Fruit fly (Drosophila melanogaster) whole organism, prepupa: Measurements from ENCODE around the gene Eig71Ed.

Source experiments
- CG11902 ChIP-seq: fragments of 200-800 bp; sonication (Bioruptor generic); optimal IDR thresholded peaks from 3 replicates; lab custom pipeline; 2016; ENCODE audit warnings: missing biosample characterization, missing genetic modification characterization
- CG1621 ChIP-seq: fragments of 200-800 bp; sonication (Bioruptor generic); optimal IDR thresholded peaks from 3 replicates; lab custom pipeline; 2018; ENCODE audit warnings: missing biosample characterization, mild to moderate bottlenecking, missing genetic modification characterization
- CG4318 ChIP-seq: fragments of 200-800 bp; sonication (Bioruptor generic); optimal IDR thresholded peaks from 3 replicates; lab custom pipeline; 2017; ENCODE audit warnings: missing biosample characterization, mild to moderate bottlenecking, missing genetic modification characterization
- CG6808 ChIP-seq: fragments of 200-800 bp; sonication (Bioruptor generic); optimal IDR thresholded peaks from 3 replicates; lab custom pipeline; 2017; ENCODE audit warnings: missing biosample characterization, missing genetic modification characterization, mild to moderate bottlenecking, moderate library complexity, missing genetic modification reagents
- Eip93F ChIP-seq: fragments of 200-800 bp; sonication (Bioruptor generic); optimal IDR thresholded peaks from 2 replicates; lab custom pipeline; 2016; ENCODE audit warnings: missing biosample characterization, mild to moderate bottlenecking, missing genetic modification characterization
- Gug ChIP-seq: fragments of 200-800 bp; sonication (Bioruptor generic); IDR thresholded peaks from 2 replicates; pipeline ENCODE4 v1.3.6; 2022; ENCODE audit warnings: missing biosample characterization, missing genetic modification characterization
- Hr38 ChIP-seq: sonication (Bioruptor generic); optimal IDR thresholded peaks from 2 replicates; lab custom pipeline; 2016; ENCODE audit warnings: missing biosample characterization, missing genetic modification characterization
- Hr39 ChIP-seq: fragments of 200-800 bp; sonication (Bioruptor generic); optimal IDR thresholded peaks from 2 replicates; lab custom pipeline; 2016; ENCODE audit warnings: missing biosample characterization, missing genetic modification characterization
- Met ChIP-seq: fragments of 200-800 bp; sonication (Bioruptor generic); optimal IDR thresholded peaks from 3 replicates; lab custom pipeline; 2016; ENCODE audit warnings: missing biosample characterization, missing genetic modification characterization
- acj6 ChIP-seq: fragments of 200-800 bp; sonication (Bioruptor generic); optimal IDR thresholded peaks from 3 replicates; lab custom pipeline; 2016; ENCODE audit warnings: missing biosample characterization, missing genetic modification characterization
- cyc ChIP-seq: fragments of 200-800 bp; sonication (Bioruptor generic); optimal IDR thresholded peaks from 3 replicates; lab custom pipeline; 2016; ENCODE audit warnings: missing biosample characterization, missing genetic modification characterization
- fd59A ChIP-seq: fragments of 200-800 bp; sonication (Bioruptor generic); optimal IDR thresholded peaks from 2 replicates; lab custom pipeline; 2017; ENCODE audit warnings: missing biosample characterization, mild to moderate bottlenecking, missing genetic modification characterization, missing genetic modification reagents
- fkh ChIP-seq: fragments of 200-800 bp; sonication (Bioruptor generic); optimal IDR thresholded peaks from 3 replicates; lab custom pipeline; 2017; ENCODE audit warnings: missing biosample characterization, mild to moderate bottlenecking, missing genetic modification characterization, moderate library complexity

DNA sequence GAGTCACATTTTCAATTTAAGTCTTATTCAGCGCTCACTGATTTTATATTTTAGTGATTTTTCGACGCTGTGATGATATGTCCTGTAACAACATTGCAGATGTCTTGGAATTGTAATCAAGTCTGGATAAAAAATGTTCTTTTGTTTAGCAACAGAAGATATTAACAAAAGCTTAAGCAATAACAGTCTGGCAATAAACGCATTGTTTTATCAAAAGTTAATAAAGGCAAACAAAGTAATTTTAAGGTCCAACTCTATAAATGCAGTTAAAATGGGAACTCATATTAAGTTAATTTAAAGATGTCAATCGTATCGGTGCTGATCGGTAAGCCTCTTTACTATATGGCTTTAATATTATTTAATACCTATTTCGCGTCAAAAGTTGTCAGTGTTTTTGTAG, 9.2 kb downstream of the Eig71Ed start, which contains the start of gene CG43082:
- TF ChIP-seq CG11902 (GFP tag; lab: Kevin White, UChicago) = no peak
- TF ChIP-seq cyc (GFP tag; lab: Kevin White, UChicago) = no peak
- no peak for TF ChIP-seq CG1621 (tag; lab: Kevin White, UChicago)
- TF ChIP-seq Eip93F (GFP tag; lab: Kevin White, UChicago) = no peak
- no peak for TF ChIP-seq Hr38 (GFP tag; lab: Kevin White, UChicago)
- TF ChIP-seq Hr39 (GFP tag; lab: Kevin White, UChicago) = no peak
- TF ChIP-seq Gug (GFP tag; lab: Robert Waterston, UW) = no peak
- TF ChIP-seq CG6808 = no peak
- no peak for TF ChIP-seq fd59A (GFP tag; lab: Kevin White, UChicago)
- TF ChIP-seq acj6 (GFP tag; lab: Kevin White, UChicago) = no peak
- no peak for TF ChIP-seq fkh (GFP tag; lab: Kevin White, UChicago)
- no peak for TF ChIP-seq Met (GFP tag; lab: Kevin White, UChicago)
- TF ChIP-seq CG4318 (GFP tag; lab: Kevin White, UChicago) = no peak
